Worm (Caenorhabditis elegans) whole organism, L4/young adult: ENCODE results near the gene F27C8.3.
"Not testable (repeated sequence)": the region's sequence is repeated elsewhere in the genome, so short reads cannot be mapped to it uniquely, and the experiment has no call there.

ENCODE experiments used
- W03F9.2 ChIP-seq: fragments of 150-350 bp; optimal IDR thresholded peaks from 2 replicates; lab custom pipeline; 2014; ENCODE audit warnings: missing biosample characterization, missing genetic modification characterization
- dao-5 ChIP-seq: sonication (generic microtip); optimal IDR thresholded peaks from 2 replicates; lab custom pipeline; 2016; ENCODE audit warnings: missing genotype, missing genetic modification characterization, moderate library complexity, missing compliant biosample characterization
- him-1 ChIP-seq: sonication (generic microtip); optimal IDR thresholded peaks from 2 replicates; lab custom pipeline; 2016; ENCODE audit warnings: missing genotype, missing genetic modification reagents, missing genetic modification characterization, missing compliant biosample characterization

The F27C8.3 gene

DNA sequence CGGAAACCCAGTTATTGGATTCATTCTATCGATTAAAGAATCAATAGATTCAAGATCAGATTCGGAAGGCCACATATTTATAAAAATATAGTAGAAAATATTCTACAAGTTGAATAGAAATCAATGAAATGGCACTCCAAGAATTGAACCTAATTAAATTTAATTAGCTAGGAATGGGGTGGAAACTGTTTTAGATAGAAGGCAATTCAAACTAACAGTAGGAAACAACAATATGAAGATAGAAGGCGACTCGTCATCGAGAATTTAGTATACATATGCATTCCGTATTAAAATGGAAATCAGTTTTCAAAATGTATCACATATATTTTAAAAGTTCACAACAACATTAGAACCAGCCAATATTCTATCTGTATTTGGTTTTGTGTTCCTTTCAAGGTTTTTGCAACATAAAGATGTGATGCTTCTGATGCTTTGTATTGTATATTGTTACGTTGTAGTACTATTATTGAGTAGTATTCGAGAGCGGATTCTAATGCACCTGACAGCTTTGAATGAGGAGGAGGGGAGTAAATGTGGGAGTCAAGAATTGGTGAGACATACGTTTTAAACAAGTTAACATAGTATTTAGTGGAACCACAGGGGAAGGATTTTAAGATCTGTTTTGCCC, at the start of gene F27C8.3, which contains the start of gene F27C8.2:
TSS of gene F27C8.3 (minus strand) at position 101 of the 628 bp plus-strand sequence.
TSS of gene F27C8.2 (plus strand) at position 578 of the 628 bp plus-strand sequence.
- TF ChIP-seq dao-5 (tag; lab: Kevin White, UChicago); W03F9.2; him-1 (tag; lab: Kevin White, UChicago): not testable (repeated sequence)

DNA sequence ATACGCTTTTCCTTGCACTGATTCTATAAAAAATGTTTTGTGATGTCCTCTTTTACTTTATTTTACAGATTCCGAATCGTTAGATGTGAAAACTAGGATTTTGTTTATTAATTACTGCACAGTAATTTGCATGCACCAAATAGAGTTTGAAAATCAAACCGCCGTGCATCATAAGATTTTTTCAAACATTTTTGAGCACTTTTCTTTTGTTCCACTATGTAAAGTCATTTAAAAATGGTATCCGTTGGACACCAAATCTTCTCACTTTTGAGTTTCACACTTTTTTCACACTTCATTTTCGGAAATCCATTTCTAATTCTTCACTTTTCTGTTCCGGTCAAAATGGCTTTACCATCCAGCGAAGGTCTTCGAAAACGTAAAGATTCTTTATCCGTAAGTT, 47.5 kb upstream of the F27C8.3 start, which contains the start of gene degl-2:
TSS of gene degl-2 (plus strand) at position 301 of the 400 bp plus-strand sequence.
- TF ChIP-seq him-1 (tag; lab: Kevin White, UChicago), result no peak
- TF ChIP-seq dao-5 (tag; lab: Kevin White, UChicago), result no peak
- TF ChIP-seq W03F9.2, result no peak

DNA sequence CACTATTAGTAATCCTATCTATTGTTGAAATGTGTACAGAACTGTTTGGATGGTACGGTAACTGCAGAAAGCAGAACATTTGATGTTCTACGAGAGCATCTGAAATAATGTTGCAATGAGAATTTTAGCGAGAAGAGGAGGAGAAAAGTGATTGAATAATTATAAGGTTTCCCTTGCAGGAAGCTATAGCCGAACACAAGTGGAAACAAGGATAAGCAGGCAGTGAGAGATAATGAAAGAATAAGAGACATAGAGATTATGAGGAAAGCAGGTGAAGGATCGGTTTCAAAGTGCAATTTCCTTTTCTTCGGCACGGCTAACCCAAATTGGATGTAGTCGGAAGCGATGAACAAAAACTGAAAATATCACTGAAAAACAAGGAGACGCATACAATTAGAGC, 46.2 kb upstream of the F27C8.3 start, which contains the start of gene del-2:
TSS of gene del-2 (minus strand) at position 101 of the 400 bp plus-strand sequence.
- TF ChIP-seq him-1 (tag; lab: Kevin White, UChicago) (no peak), W03F9.2 (no peak), dao-5 (tag; lab: Kevin White, UChicago) (no peak)

DNA sequence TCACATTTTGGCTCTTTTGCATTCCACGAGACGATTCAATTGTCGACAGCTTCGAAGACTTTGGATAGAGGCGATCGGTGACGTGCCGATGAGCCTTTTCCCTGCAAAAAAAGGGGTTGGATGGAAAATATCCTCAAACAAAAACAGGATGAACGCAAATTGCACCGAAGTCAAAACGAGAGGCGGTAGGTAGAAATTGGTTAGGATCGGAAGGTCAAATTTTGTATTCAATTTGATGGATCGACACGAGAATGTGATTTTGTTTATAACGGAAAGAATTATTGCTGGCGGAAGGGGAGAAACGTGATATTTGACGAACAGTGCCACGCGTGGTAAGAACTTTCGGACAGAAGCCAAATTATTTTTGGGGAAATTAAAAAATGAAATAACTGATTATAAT, 39.2 kb upstream of the F27C8.3 start, which contains the start of gene mca-1:
TSS of gene mca-1 (minus strand) at position 101 of the 400 bp plus-strand sequence.
- TF ChIP-seq dao-5 (tag; lab: Kevin White, UChicago) (no peak), him-1 (tag; lab: Kevin White, UChicago) (no peak), W03F9.2 (no peak)

DNA sequence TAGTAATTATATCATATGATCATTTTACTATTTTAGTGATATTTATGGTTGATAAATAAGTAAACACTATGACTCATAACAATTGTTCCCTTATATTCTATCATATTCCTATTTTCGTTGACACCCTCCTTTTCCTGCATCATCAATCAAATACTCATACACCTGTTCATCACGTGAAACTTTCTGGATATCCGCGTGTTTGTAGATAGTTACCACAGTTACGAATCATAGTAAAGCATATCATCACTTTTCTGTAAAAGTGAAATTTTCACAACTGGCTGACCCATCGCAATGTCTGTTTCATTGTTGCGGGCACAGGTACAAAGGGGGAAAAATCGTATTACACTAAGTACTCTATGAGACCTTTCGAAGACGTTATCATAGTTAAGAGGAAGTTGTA, 38.2 kb upstream of the F27C8.3 start:
- TF ChIP-seq W03F9.2 (no peak), him-1 (tag; lab: Kevin White, UChicago) (no peak), dao-5 (tag; lab: Kevin White, UChicago) (no peak)

DNA sequence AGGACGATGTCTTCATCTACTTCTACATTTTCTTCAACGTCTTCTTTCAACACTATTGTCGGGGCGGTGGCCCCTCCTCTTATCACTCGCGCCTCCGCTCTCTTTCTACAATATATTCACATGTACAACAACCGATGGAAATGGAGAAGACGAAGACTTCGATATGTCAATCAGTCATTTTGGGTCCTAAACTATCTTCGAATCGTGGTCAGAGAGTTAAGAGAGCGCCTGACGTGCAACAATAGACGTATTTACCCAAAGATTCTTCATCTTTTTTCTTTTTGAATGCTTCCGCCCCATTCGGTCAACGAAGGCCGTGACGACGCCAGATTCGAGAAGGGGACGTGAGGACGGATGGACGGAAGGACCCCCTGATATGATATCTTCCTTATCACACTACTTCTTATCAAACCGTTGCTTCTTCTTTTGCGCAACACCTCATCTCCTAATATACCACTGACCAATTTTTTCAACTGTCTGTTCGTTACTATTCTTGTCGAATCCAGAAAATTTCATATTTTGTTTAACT, 37.4 kb upstream of the F27C8.3 start:
- TF ChIP-seq W03F9.2 (no peak), dao-5 (tag; lab: Kevin White, UChicago) (no peak), him-1 (tag; lab: Kevin White, UChicago) (no peak)

DNA sequence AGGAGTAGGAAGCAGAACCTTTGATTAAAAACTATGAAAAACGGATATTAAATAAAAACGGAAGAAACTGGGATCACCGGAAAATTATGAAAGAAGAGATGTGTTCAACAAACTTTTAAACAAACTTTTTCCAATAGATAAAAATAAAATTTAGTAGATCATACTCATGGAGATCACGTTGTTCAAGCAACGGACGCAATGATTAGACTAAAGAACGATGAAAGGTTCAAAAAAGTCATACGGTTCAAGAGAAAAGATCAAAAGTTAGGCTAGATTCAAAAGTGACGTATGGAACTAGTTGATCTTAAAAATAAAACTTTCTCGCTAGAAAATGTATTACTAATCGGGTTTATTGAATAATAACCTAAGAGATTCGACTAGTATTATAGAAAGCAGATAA, 36.4 kb upstream of the F27C8.3 start:
- TF ChIP-seq him-1 (tag; lab: Kevin White, UChicago), result no peak
- TF ChIP-seq W03F9.2, result no peak
- TF ChIP-seq dao-5 (tag; lab: Kevin White, UChicago), result no peak

DNA sequence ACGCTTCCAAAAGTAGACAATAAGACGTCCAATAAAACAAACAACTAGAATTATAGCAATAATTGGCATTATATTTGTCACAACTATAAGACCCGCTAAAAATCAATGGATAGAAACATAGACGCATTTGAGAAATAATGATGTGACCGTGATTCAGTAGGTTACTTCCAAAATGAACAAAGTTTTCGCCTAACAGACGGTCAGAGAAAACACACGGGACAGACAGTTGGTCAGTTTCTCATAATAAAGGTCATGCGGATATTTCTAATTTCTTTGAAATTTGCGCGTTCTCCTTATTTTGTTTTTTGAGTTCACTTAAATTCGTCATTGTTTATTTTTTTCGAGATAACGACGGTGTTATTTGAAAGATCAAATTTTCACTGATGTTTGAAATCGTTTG, 35.9 kb upstream of the F27C8.3 start:
- TF ChIP-seq dao-5 (tag; lab: Kevin White, UChicago) (no peak), him-1 (tag; lab: Kevin White, UChicago) (no peak), W03F9.2 (no peak)

DNA sequence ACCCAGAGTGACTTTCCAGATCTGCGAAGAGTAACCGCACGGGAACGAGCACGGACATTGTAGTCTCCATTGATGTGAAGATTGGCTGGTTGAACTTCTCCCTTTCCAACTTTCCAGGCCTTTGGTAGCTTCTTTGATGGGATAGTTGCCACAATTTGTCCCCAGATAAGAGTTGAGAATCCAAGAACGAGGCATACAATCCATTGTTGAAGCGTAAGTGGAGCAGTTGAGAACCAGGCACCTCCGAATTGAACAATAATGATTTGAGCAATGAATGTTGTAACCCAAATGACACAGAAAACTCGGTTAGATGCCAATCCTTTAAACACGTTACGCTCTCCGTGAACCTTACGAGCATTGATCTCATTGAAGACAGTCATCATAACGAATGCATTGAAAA, 31.4 kb upstream of the F27C8.3 start:
- no peak for TF ChIP-seq him-1 (tag; lab: Kevin White, UChicago)
- no peak for TF ChIP-seq dao-5 (tag; lab: Kevin White, UChicago)
- TF ChIP-seq W03F9.2, result no peak

DNA sequence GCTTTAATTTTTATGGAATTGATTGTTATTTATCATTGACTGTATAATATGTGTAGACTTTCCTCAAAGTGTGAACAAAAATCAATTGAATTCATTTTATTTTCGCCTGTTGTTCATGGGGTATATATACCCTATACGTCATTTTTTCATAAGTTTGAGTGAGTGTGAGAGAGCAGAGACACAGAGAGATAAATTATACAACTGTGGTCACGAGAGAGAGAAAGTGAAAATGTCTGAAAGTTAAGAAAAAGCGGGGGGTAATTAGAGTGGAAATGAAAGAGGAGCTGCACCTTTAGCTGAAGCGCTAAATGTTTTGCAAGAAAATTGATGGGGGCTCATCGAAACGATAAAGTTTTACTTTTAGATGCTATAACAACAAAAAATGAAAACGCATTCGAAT, 30.1 kb upstream of the F27C8.3 start:
- no peak for TF ChIP-seq dao-5 (tag; lab: Kevin White, UChicago)

DNA sequence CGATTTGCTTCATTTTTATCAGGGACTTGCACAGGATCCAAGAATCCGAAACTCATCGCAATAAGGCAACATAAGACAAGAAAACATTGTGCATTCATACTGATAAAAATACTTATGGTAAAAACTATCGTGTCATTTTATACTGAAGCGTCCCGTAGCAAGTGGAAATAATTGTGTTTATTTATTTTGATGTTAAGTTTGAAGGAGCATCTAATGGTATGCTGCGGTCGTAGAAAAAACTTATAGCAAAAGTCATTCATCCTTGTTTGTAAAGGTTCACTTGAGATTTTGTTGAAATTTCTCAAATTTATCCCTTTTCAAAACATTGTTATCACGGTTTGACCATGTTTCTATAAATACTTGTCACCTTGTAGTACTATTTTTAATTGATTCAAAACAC, 29.3 kb upstream of the F27C8.3 start, which contains the start of gene W09C2.10:
TSS of gene W09C2.10 (minus strand) at position 101 of the 400 bp plus-strand sequence.
- TF ChIP-seq W03F9.2 (no peak), dao-5 (tag; lab: Kevin White, UChicago) (no peak), him-1 (tag; lab: Kevin White, UChicago) (no peak)

DNA sequence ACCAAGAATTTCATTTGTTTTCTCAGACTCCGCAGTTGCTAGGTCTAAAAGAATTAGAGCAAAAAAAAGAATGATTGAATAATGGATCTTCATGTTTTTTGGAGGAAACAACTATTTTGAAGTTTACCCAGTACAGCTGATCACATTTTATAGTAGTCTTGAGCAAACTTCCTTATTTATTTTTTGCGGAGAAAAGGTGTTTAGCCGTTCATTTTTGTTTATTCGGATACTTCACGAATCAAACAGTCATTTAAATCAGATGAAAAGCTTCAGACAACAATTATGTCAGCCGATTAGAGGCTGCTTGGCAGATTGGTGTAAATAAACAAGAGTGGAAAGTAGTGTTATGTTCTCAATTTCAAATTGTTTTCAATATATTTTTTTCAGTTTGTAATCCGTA, 28.6 kb upstream of the F27C8.3 start, which contains the start of gene W09C2.8:
TSS of gene W09C2.8 (minus strand) at position 101 of the 400 bp plus-strand sequence.
- no peak for TF ChIP-seq W03F9.2
- no peak for TF ChIP-seq him-1 (tag; lab: Kevin White, UChicago)
- no peak for TF ChIP-seq dao-5 (tag; lab: Kevin White, UChicago)

DNA sequence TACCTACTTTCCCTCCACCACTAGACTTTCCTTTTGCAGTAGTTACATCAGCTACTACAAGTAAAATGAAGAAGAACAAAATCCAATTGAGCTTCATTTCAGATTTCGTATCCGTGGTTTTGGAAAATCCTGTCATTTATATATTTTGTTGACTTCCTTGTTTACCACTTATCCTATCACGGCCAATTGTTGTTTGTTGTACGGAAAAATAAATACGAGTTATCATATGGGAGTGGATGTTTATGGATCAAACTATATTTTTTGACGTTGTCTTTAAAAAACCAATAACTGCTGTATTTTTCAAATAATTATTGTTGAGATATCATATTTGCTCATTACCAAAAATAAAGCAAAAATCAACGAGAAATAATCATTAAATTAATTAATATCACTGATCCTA, 27.6 kb upstream of the F27C8.3 start, which contains the start of gene W09C2.9:
TSS of gene W09C2.9 (minus strand) at position 101 of the 400 bp plus-strand sequence.
- no peak for TF ChIP-seq W03F9.2
- no peak for TF ChIP-seq him-1 (tag; lab: Kevin White, UChicago)
- no peak for TF ChIP-seq dao-5 (tag; lab: Kevin White, UChicago)

DNA sequence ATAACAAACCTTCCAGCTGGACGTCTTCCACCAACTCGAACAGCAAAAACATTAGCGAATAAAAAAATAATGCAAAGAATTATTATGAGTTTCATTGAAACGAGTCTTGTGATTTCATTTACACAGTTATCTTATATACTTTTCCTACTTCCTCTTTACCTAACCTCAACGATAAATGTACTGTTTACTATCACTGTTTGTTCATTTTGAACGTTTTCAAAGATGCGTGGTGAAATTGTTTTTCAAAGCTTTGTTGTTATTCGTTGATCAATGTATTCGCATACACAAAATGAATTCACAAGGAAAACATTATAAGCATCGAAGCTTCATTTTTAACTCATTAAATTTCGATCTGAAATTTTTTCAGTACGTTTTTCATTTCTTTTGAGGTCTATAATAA, 26.6 kb upstream of the F27C8.3 start, which contains the start of gene W09C2.7:
TSS of gene W09C2.7 (minus strand) at position 101 of the 400 bp plus-strand sequence.
- TF ChIP-seq W03F9.2, result no peak
